Worm (Caenorhabditis elegans) whole organism, mixed stage, embryonic: ENCODE results near the gene mrpl-4.

Experiments
- mep-1 ChIP-seq: fragments of 150-350 bp; optimal IDR thresholded peaks from 2 replicates; lab custom pipeline; 2017; ENCODE audit warnings: missing biosample characterization, missing genetic modification reagents, missing genetic modification characterization, inconsistent platforms
- snpc-4 ChIP-seq: fragments of 150-350 bp; optimal IDR thresholded peaks from 2 replicates; lab custom pipeline; 2014; ENCODE audit warnings: missing biosample characterization, missing genetic modification characterization
- zip-8 ChIP-seq: fragments of 150-350 bp; optimal IDR thresholded peaks from 2 replicates; lab custom pipeline; 2014; ENCODE audit warnings: missing biosample characterization, missing genetic modification characterization
- ztf-11 ChIP-seq: fragments of 150-350 bp; optimal IDR thresholded peaks from 2 replicates; lab custom pipeline; 2014; ENCODE audit warnings: missing biosample characterization, missing genetic modification characterization

DNA sequence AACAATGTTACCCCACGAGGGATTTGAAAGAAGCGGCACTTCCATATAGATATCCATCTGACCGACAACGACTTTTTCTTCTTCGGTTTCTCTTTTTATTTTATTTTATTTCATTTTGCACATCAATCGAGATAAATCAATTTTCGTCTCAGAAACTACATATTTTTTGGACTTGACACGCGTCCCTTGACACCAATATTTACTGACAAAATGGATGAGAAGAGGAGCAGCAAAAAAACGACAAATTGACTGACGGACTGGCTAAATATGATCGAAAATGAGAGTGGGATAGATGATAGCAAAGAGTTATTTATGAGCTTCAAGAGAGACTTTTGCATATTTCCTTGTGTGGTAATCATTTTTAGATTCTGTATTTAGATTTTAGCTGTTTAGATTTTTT is 29.7 kb upstream of the mrpl-4 start:
- TF ChIP-seq mep-1 (no peak), ztf-11 (tag; lab: Kevin White, UChicago) (no peak), snpc-4 (tag; lab: Kevin White, UChicago) (no peak), zip-8 (tag; lab: Kevin White, UChicago) (no peak)
